Worm (Caenorhabditis elegans): ENCODE measurements around the gene bli-6.
"Not testable (repeated sequence)": the region's sequence is repeated elsewhere in the genome, so short reads cannot be mapped to it uniquely, and the experiment has no call there.

The bli-6 gene

DNA sequence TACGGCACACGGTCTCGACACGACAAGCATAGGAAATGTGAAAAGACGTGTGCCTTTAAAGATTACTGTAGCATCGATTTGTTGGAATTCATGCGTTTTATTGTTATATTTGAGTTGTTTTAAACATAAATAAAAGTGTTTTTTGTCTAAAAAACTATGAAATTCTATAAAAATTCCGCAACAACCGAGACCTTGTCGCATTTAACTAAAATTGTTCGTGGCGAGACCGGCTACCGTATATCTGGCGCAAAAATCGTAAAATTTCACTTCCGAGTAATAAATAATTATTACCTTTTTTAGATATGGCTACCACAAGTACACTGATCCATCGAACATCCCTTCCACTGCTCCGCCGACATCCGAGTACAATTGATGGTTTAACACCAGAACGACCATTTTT lies 39.5 kb upstream of the bli-6 start, which contains the start of gene ipla-6:
ipla-6 (plus strand) TSS at position 301 of the 400 bp plus-strand sequence.
- TF ChIP-seq gmeb-1 (tag; optimal IDR thresholded peaks at IDR 0.05) (no peak), skn-1 (tag; optimal IDR thresholded peaks at IDR 0.05) (no peak), sma-3 (GFP tag; optimal IDR thresholded peaks at IDR 0.05) (no peak), ceh-82 (tag; optimal IDR thresholded peaks at IDR 0.05) (no peak), unc-39 (tag; optimal IDR thresholded peaks at IDR 0.05) (no peak), unc-55 (GFP tag; optimal IDR thresholded peaks at IDR 0.05) (no peak)

DNA sequence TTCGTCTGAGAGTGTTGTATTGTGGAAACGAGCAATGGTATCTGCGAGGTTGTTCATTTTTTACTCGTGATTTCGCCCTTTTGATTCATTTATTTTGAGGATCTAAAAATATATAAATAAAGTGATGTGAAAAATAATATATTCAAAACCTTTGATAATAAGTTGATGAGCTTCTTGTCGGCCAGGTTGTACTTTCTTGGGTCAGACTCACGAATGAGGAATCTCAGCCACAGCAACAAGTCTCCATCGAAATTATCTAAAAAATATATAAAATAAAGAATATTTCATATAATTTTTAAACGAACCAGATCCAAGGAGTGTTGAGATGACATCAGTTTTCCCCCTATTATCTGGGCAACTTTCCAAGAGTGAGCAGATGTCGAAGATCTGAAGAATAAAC lies 34.4 kb upstream of the bli-6 start, which contains the start of gene Y73B6BL.288:
Y73B6BL.288 (minus strand) TSS at position 101 of the 400 bp plus-strand sequence.
- TF ChIP-seq mdl-1 (tag; optimal IDR thresholded peaks at IDR 0.05): no peak
- TF ChIP-seq ceh-82 (tag; optimal IDR thresholded peaks at IDR 0.05): no peak
- TF ChIP-seq lin-13 (GFP tag; optimal IDR thresholded peaks at IDR 0.05): no peak
- TF ChIP-seq elt-3 (tag; optimal IDR thresholded peaks at IDR 0.05): no peak
- no peak for TF ChIP-seq aly-2 (tag; optimal IDR thresholded peaks at IDR 0.05)
- TF ChIP-seq nhr-11 (tag; optimal IDR thresholded peaks at IDR 0.05): no peak
- no peak for TF ChIP-seq ZK546.5 (tag; optimal IDR thresholded peaks at IDR 0.05)
- no peak for TF ChIP-seq nhr-237 (tag; optimal IDR thresholded peaks at IDR 0.05)
- no peak for TF ChIP-seq nhr-21 (tag; optimal IDR thresholded peaks at IDR 0.05)
- TF ChIP-seq F13H6.1 (tag; optimal IDR thresholded peaks at IDR 0.05): no peak
- TF ChIP-seq sma-3 (GFP tag; optimal IDR thresholded peaks at IDR 0.05): no peak
- no peak for TF ChIP-seq R02D3.7 (tag; optimal IDR thresholded peaks at IDR 0.05)
- TF ChIP-seq fos-1 (tag; optimal IDR thresholded peaks at IDR 0.05): no peak
- no peak for TF ChIP-seq blmp-1 (tag; optimal IDR thresholded peaks at IDR 0.05; ENCODE audit: insufficient read depth)
- no peak for TF ChIP-seq ceh-16 (tag; optimal IDR thresholded peaks at IDR 0.05)
- TF ChIP-seq peb-1 (tag; optimal IDR thresholded peaks at IDR 0.05): no peak
- no peak for TF ChIP-seq sma-9 (GFP tag; optimal IDR thresholded peaks at IDR 0.05)
- no peak for TF ChIP-seq sma-9 (tag; optimal IDR thresholded peaks at IDR 0.05)
- no peak for TF ChIP-seq zag-1 (tag; optimal IDR thresholded peaks at IDR 0.05)
- no peak for TF ChIP-seq Y55F3AM.14 (GFP tag; optimal IDR thresholded peaks at IDR 0.05)

DNA sequence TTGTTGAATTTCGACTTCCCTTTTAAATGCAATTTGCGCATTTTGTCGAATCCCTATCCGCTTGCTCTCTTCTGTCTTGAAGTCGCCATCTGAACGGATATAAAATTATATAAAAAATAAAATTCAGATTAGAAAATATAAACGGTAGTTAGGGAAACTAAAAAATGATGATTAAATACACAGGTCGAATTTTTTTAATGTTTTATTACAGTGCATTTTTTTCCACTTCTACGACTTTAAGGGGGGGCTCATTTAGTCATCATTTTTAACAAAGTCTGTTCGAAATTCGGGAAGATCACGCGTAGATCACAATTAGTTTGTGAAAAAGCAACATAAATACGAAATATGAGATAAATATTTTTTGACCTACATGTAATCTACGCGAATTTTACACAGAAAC lies 34.0 kb upstream of the bli-6 start, which contains the start of gene Y73B6BL.14:
Y73B6BL.14 (minus strand) TSS at position 101 of the 400 bp plus-strand sequence.
- TF ChIP-seq sma-9 (GFP tag; optimal IDR thresholded peaks at IDR 0.05) (no peak), sma-9 (tag; optimal IDR thresholded peaks at IDR 0.05) (no peak), unc-62 (GFP tag; optimal IDR thresholded peaks at IDR 0.05) (no peak), mbf-1 (tag; optimal IDR thresholded peaks at IDR 0.05) (no peak), R02D3.7 (tag; optimal IDR thresholded peaks at IDR 0.05) (no peak), nhr-129 (tag; optimal IDR thresholded peaks at IDR 0.05) (no peak), ceh-16 (tag; optimal IDR thresholded peaks at IDR 0.05) (no peak)

DNA sequence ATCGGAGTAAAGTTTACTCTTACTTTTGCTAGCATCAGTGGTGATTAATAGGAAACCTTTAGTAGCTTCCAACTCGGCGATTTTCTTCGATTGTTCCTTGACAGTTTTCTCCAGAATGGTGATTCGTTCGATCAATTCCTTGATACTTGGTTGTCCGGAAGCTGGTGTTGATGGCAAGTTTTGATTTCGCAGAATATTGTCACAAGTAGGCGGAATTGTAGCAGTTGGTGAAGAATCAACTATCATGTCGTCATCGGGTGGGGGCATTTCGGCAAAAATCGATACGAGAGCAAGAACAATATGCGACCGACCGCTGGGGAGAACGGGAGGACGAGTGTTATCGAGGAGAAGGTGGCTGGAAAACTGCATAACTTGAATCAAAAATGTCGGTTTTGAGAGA lies 29.7 kb upstream of the bli-6 start, which contains the start of gene Y73B6BL.289:
Y73B6BL.289 (plus strand) TSS at position 301 of the 400 bp plus-strand sequence.
- not testable (repeated sequence) for TF ChIP-seq ceh-16, elt-1, nhr-25 (tag; optimal IDR thresholded peaks at IDR 0.05)

DNA sequence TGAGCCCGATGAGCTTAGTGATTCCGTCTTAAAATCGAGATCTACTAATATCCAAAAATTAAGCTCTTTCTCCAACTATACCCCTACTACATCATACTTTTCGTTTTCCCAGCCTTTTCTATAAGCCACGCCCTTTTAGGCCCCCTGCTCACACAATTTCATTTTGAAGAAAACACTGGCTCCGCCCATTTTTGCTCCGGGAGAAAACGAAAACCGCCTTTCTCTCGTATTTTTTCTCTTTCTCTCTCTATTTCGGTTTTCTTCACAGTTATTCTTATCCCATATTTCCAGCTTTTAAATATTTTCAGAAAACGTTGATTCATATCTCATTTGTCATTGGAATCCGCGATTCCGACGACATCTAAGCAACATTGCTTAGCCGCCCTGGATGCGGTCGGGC lies 15.2 kb upstream of the bli-6 start, which contains the start of gene Y73B6BL.47:
Y73B6BL.47 (plus strand) TSS at position 301 of the 400 bp plus-strand sequence.
- TF ChIP-seq nhr-11 (tag; optimal IDR thresholded peaks at IDR 0.05) (no peak), ceh-16 (tag; optimal IDR thresholded peaks at IDR 0.05) (no peak), nhr-23 (tag; optimal IDR thresholded peaks at IDR 0.05) (no peak), lin-39 (tag; optimal IDR thresholded peaks at IDR 0.05) (no peak), snpc-4 (tag; optimal IDR thresholded peaks at IDR 0.05) (no peak), elt-1 (tag; optimal IDR thresholded peaks at IDR 0.05) (no peak), nhr-6 (tag; optimal IDR thresholded peaks at IDR 0.05) (no peak), fos-1 (tag; optimal IDR thresholded peaks at IDR 0.05) (no peak), nhr-77 (tag; optimal IDR thresholded peaks at IDR 0.05) (no peak), dmd-4 (tag; optimal IDR thresholded peaks at IDR 0.05) (no peak), ceh-82 (tag; optimal IDR thresholded peaks at IDR 0.05) (no peak), nhr-129 (tag; optimal IDR thresholded peaks at IDR 0.05) (no peak), ZK546.5 (tag; optimal IDR thresholded peaks at IDR 0.05) (no peak), gmeb-1 (tag; optimal IDR thresholded peaks at IDR 0.05) (no peak)

All from whole organism, L2 larva.